1 fruit fly cellular context compared by ENCODE assay signal in genomic region chr3R:18393436-18393835, dm6.
A peak's percentile ranks its signal among the peaks of the same experiment; 100 is the strongest.
TF ChIP-seq lines count a peak whose summit lies in the region.

No protein-coding gene starts in this region.

TF ChIP-seq in whole organism, embryonic, 481 proteins besides CTCF, POLR2A, EP300 and RAD21 (continued from another document):
- TF ChIP-seq CG11247 (GFP tag; IDR thresholded peaks at IDR 0.05; lab: Robert Waterston, UW) = 0 out of 2 replicates have a peak, but pooled peaks have one; percentile 33
- TF ChIP-seq CG6683 (GFP tag; optimal IDR thresholded peaks at IDR 0.05; lab: Kevin White, UChicago) = peak; percentile 22
- TF ChIP-seq row (GFP tag; IDR thresholded peaks at IDR 0.05; lab: Robert Waterston, UW) = peak; percentile 79
- TF ChIP-seq HLHmδ (GFP tag; optimal IDR thresholded peaks at IDR 0.05; lab: Kevin White, UChicago) = no peak
- TF ChIP-seq CG18619 (GFP tag; optimal IDR thresholded peaks at IDR 0.05; lab: Kevin White, UChicago) = peak; percentile 3
- peak in 1 of 3 experiments; percentile 39 for TF ChIP-seq lola (GFP tag; optimal IDR thresholded peaks at IDR 0.05; lab: Kevin White, UChicago)
- peak; percentile 24; the same call in 1 of the 2 replicates for TF ChIP-seq CG14441 (GFP tag; IDR thresholded peaks at IDR 0.05; lab: Robert Waterston, UW)
- peak; percentile 14; the same call in 1 of the 2 replicates for TF ChIP-seq ara (GFP tag; IDR thresholded peaks at IDR 0.05; lab: Robert Waterston, UW)
- TF ChIP-seq CG6175 (GFP tag; IDR thresholded peaks at IDR 0.05; lab: Robert Waterston, UW) = 0 out of 3 replicates have a peak, but pooled peaks have one; percentile 12
- no peak for TF ChIP-seq br (optimal IDR thresholded peaks at IDR 0.05; lab: Kevin White, UChicago)
- no peak for TF ChIP-seq prd (optimal IDR thresholded peaks at IDR 0.05; lab: Kevin White, UChicago)
- TF ChIP-seq prd (GFP tag; IDR thresholded peaks at IDR 0.05; lab: Robert Waterston, UW) = peak; percentile 65
- TF ChIP-seq org-1 (GFP tag; optimal IDR thresholded peaks at IDR 0.05; lab: Kevin White, UChicago) = peak; percentile 27
- TF ChIP-seq croc (GFP tag; conservative IDR thresholded peaks at IDR 0.05; lab: Robert Waterston, UW) = 0 out of 3 replicates have a peak, but pooled peaks have one; percentile 24
- TF ChIP-seq dysf (GFP tag; IDR thresholded peaks at IDR 0.05; lab: Robert Waterston, UW) = peak; percentile 65
- TF ChIP-seq Neu2 (GFP tag; optimal IDR thresholded peaks at IDR 0.05; lab: Kevin White, UChicago; ENCODE audit: borderline replicate concordance) = no peak
- TF ChIP-seq CG18011 (GFP tag; optimal IDR thresholded peaks at IDR 0.05; lab: Kevin White, UChicago) = peak; percentile 7
- TF ChIP-seq CG32772 (GFP tag; IDR thresholded peaks at IDR 0.05; lab: Robert Waterston, UW) = peak; percentile 46; the same call in 1 of the 2 replicates
- TF ChIP-seq ken (GFP tag; IDR thresholded peaks at IDR 0.05; lab: Robert Waterston, UW) = no peak
- TF ChIP-seq H15 (GFP tag; IDR thresholded peaks at IDR 0.05; lab: Robert Waterston, UW) = 0 out of 3 replicates have a peak, but pooled peaks have one; percentile 37
- TF ChIP-seq vvl (GFP tag; IDR thresholded peaks at IDR 0.05; lab: Robert Waterston, UW) = peak; percentile 63; the same call in 1 of the 2 replicates
- TF ChIP-seq CG16815 (GFP tag; optimal IDR thresholded peaks at IDR 0.05; lab: Kevin White, UChicago) = peak; percentile 36
- TF ChIP-seq hb (GFP tag; IDR thresholded peaks at IDR 0.05; lab: Robert Waterston, UW; ENCODE audit: partially characterized antibody) = no peak
- no peak for TF ChIP-seq CG15514 (GFP tag; optimal IDR thresholded peaks at IDR 0.05; lab: Kevin White, UChicago)
- peak; percentile 51 for TF ChIP-seq Chrac-16 (GFP tag; optimal IDR thresholded peaks at IDR 0.05; lab: Kevin White, UChicago)
- TF ChIP-seq CG12942 (GFP tag; optimal IDR thresholded peaks at IDR 0.05; lab: Kevin White, UChicago) = peak; percentile 28
- no peak for TF ChIP-seq Lim3 (GFP tag; IDR thresholded peaks at IDR 0.05; lab: Robert Waterston, UW)
- 0 out of 3 replicates have a peak, but pooled peaks have one; percentile 47 for TF ChIP-seq ci (GFP tag; IDR thresholded peaks at IDR 0.05; lab: Robert Waterston, UW)
- TF ChIP-seq Sox102F (GFP tag; optimal IDR thresholded peaks at IDR 0.05; lab: Kevin White, UChicago) = peak; percentile 69
- no peak for TF ChIP-seq CG9609 (GFP tag; optimal IDR thresholded peaks at IDR 0.05; lab: Kevin White, UChicago)
- TF ChIP-seq Meics (GFP tag; optimal IDR thresholded peaks at IDR 0.05; lab: Kevin White, UChicago) = peak; percentile 54
- TF ChIP-seq gem (tag; optimal IDR thresholded peaks at IDR 0.05; lab: Kevin White, UChicago) = peak; percentile 79
- TF ChIP-seq phol (tag; optimal IDR thresholded peaks at IDR 0.05; lab: Kevin White, UChicago) = peak; percentile 28
- peak; percentile 59 for TF ChIP-seq Ptx1 (GFP tag; IDR thresholded peaks at IDR 0.05; lab: Robert Waterston, UW)
- TF ChIP-seq CG32767 (GFP tag; IDR thresholded peaks at IDR 0.05; lab: Robert Waterston, UW) = 0 out of 2 replicates have a peak, but pooled peaks have one; percentile 47
- TF ChIP-seq danr (GFP tag; IDR thresholded peaks at IDR 0.05; lab: Robert Waterston, UW) = no peak
- TF ChIP-seq CG10209 (GFP tag; optimal IDR thresholded peaks at IDR 0.05; lab: Kevin White, UChicago) = peak; percentile 40
- TF ChIP-seq CG16779 (GFP tag; IDR thresholded peaks at IDR 0.05; lab: Robert Waterston, UW) = no peak
- TF ChIP-seq CG3838 (GFP tag; optimal IDR thresholded peaks at IDR 0.05; lab: Kevin White, UChicago) = no peak
- TF ChIP-seq CG8388 (GFP tag; optimal IDR thresholded peaks at IDR 0.05; lab: Kevin White, UChicago) = peak; percentile 55
- TF ChIP-seq CG6765 (GFP tag; optimal IDR thresholded peaks at IDR 0.05; lab: Kevin White, UChicago) = peak; percentile 15
- TF ChIP-seq CG2889 (GFP tag; IDR thresholded peaks at IDR 0.05; lab: Robert Waterston, UW) = peak; percentile 41; the same call in 1 of the 3 replicates
- TF ChIP-seq lmd (GFP tag; IDR thresholded peaks at IDR 0.05; lab: Robert Waterston, UW) = peak; percentile 34; the same call in 1 of the 2 replicates
- TF ChIP-seq CG2875 (GFP tag; optimal IDR thresholded peaks at IDR 0.05; lab: Kevin White, UChicago) = peak; percentile 19
- TF ChIP-seq HmgZ (tag; optimal IDR thresholded peaks at IDR 0.05; lab: Kevin White, UChicago) = peak; percentile 31
- TF ChIP-seq CG30403 (GFP tag; optimal IDR thresholded peaks at IDR 0.05; lab: Kevin White, UChicago) = peak; percentile 63
- no peak for TF ChIP-seq CG17612 (GFP tag; IDR thresholded peaks at IDR 0.05; lab: Robert Waterston, UW)
- peak; percentile 65 for TF ChIP-seq CG14014 (GFP tag; IDR thresholded peaks at IDR 0.05; lab: Robert Waterston, UW)
- TF ChIP-seq Blimp-1 (GFP tag; optimal IDR thresholded peaks at IDR 0.05; lab: Kevin White, UChicago) = no peak
- 0 out of 2 replicates have a peak, but pooled peaks have one; percentile 37 for TF ChIP-seq CG31224 (GFP tag; IDR thresholded peaks at IDR 0.05; lab: Robert Waterston, UW)
- TF ChIP-seq Awh (GFP tag; IDR thresholded peaks at IDR 0.05; lab: Robert Waterston, UW) = no peak
- no peak for TF ChIP-seq usp (GFP tag; optimal IDR thresholded peaks at IDR 0.05; lab: Kevin White, UChicago)
- no peak for TF ChIP-seq ac (GFP tag; optimal IDR thresholded peaks at IDR 0.05; lab: Kevin White, UChicago)
- TF ChIP-seq corto (GFP tag; optimal IDR thresholded peaks at IDR 0.05; lab: Kevin White, UChicago) = peak; percentile 38
- no peak for TF ChIP-seq pita (GFP tag; optimal IDR thresholded peaks at IDR 0.05; lab: Kevin White, UChicago)
- peak; percentile 56 for TF ChIP-seq tgo (GFP tag; IDR thresholded peaks at IDR 0.05; lab: Robert Waterston, UW)
- TF ChIP-seq sna (GFP tag; IDR thresholded peaks at IDR 0.05; lab: Robert Waterston, UW; ENCODE audit: partially characterized antibody) = no peak
- TF ChIP-seq CG3847 (GFP tag; IDR thresholded peaks at IDR 0.05; lab: Robert Waterston, UW) = peak; percentile 38; the same call in 1 of the 2 replicates
- no peak for TF ChIP-seq zen2 (GFP tag; IDR thresholded peaks at IDR 0.05; lab: Robert Waterston, UW; ENCODE audit: partially characterized antibody)
- TF ChIP-seq CG17829 (tag; optimal IDR thresholded peaks at IDR 0.05; lab: Kevin White, UChicago) = peak; percentile 7
- peak; percentile 71 for TF ChIP-seq CG7839 (tag; optimal IDR thresholded peaks at IDR 0.05; lab: Kevin White, UChicago)
- TF ChIP-seq CG13424 (tag; optimal IDR thresholded peaks at IDR 0.05; lab: Kevin White, UChicago) = peak; percentile 61
- no peak for TF ChIP-seq Dfd (GFP tag; optimal IDR thresholded peaks at IDR 0.05; lab: Kevin White, UChicago)
- peak; percentile 24 for TF ChIP-seq Hr3 (GFP tag; optimal IDR thresholded peaks at IDR 0.05; lab: Kevin White, UChicago)
- no peak for TF ChIP-seq CG5953 (GFP tag; IDR thresholded peaks at IDR 0.05; lab: Robert Waterston, UW)
- TF ChIP-seq unpg (GFP tag; optimal IDR thresholded peaks at IDR 0.05; lab: Kevin White, UChicago) = peak; percentile 72
- TF ChIP-seq CG17385 (GFP tag; optimal IDR thresholded peaks at IDR 0.05; lab: Kevin White, UChicago) = peak; percentile 54
- TF ChIP-seq NK7.1 (GFP tag; optimal IDR thresholded peaks at IDR 0.05; lab: Kevin White, UChicago) = no peak
- peak; percentile 27 for TF ChIP-seq gsb-n (tag; optimal IDR thresholded peaks at IDR 0.05; lab: Kevin White, UChicago)
- no peak for TF ChIP-seq Taf1 (GFP tag; IDR thresholded peaks at IDR 0.05; lab: Robert Waterston, UW)
- peak; percentile 54 for TF ChIP-seq CG9727 (GFP tag; optimal IDR thresholded peaks at IDR 0.05; lab: Kevin White, UChicago)
- peak; percentile 7 for TF ChIP-seq Usf (GFP tag; optimal IDR thresholded peaks at IDR 0.05; lab: Kevin White, UChicago)
- TF ChIP-seq GATAe (GFP tag; conservative IDR thresholded peaks at IDR 0.05; lab: Robert Waterston, UW) = no peak
- TF ChIP-seq Xrp1 (GFP tag; IDR thresholded peaks at IDR 0.05; lab: Robert Waterston, UW) = peak; percentile 68; the same call in 1 of the 2 replicates
- peak; percentile 59 for TF ChIP-seq CG13775 (GFP tag; optimal IDR thresholded peaks at IDR 0.05; lab: Kevin White, UChicago)
- peak; percentile 32 for TF ChIP-seq sug (tag; optimal IDR thresholded peaks at IDR 0.05; lab: Kevin White, UChicago)
- peak; percentile 36; the same call in 1 of the 2 replicates for TF ChIP-seq stc (GFP tag; IDR thresholded peaks at IDR 0.05; lab: Robert Waterston, UW)
- TF ChIP-seq Dbx (GFP tag; IDR thresholded peaks at IDR 0.05; lab: Robert Waterston, UW) = peak; percentile 51; the same call in 2 of the 3 replicates
- TF ChIP-seq Poxn (GFP tag; IDR thresholded peaks at IDR 0.05; lab: Robert Waterston, UW) = no peak
- TF ChIP-seq tna (GFP tag; IDR thresholded peaks at IDR 0.05; lab: Robert Waterston, UW; ENCODE audit: partially characterized antibody) = no peak
- peak; percentile 19 for TF ChIP-seq ATbp (GFP tag; optimal IDR thresholded peaks at IDR 0.05; lab: Kevin White, UChicago)
- peak; percentile 16 for TF ChIP-seq tin (GFP tag; optimal IDR thresholded peaks at IDR 0.05; lab: Kevin White, UChicago)
- peak; percentile 6 for TF ChIP-seq bab2 (GFP tag; optimal IDR thresholded peaks at IDR 0.05; lab: Kevin White, UChicago)
- no peak for TF ChIP-seq nerfin-2 (GFP tag; IDR thresholded peaks at IDR 0.05; lab: Robert Waterston, UW; ENCODE audit: partially characterized antibody)
- no peak for TF ChIP-seq CG11696 (GFP tag; IDR thresholded peaks at IDR 0.05; lab: Robert Waterston, UW)
- peak; percentile 26; the same call in 1 of the 4 replicates for TF ChIP-seq Gug (GFP tag; IDR thresholded peaks at IDR 0.05; lab: Robert Waterston, UW)
- TF ChIP-seq cg (GFP tag; optimal IDR thresholded peaks at IDR 0.05; lab: Kevin White, UChicago) = no peak
- TF ChIP-seq CG10979 (tag; optimal IDR thresholded peaks at IDR 0.05; lab: Kevin White, UChicago) = peak; percentile 46
- TF ChIP-seq Hr78 (GFP tag; optimal IDR thresholded peaks at IDR 0.05; lab: Kevin White, UChicago) = no peak
- peak; percentile 32 for TF ChIP-seq fd3F (GFP tag; optimal IDR thresholded peaks at IDR 0.05; lab: Kevin White, UChicago)
- TF ChIP-seq CG3407 (GFP tag; optimal IDR thresholded peaks at IDR 0.05; lab: Kevin White, UChicago) = peak; percentile 9
- TF ChIP-seq CG6689 (GFP tag; IDR thresholded peaks at IDR 0.05; lab: Robert Waterston, UW) = peak; percentile 71
- TF ChIP-seq Xbp1 (GFP tag; optimal IDR thresholded peaks at IDR 0.05; lab: Kevin White, UChicago) = peak; percentile 46
- TF ChIP-seq dmrt11E (tag; optimal IDR thresholded peaks at IDR 0.05; lab: Kevin White, UChicago) = peak; percentile 39
